Worm (Caenorhabditis elegans) whole organism, L4 larva: Measurements from ENCODE around the gene ZK1320.3.
A peak's percentile ranks its signal among the peaks of the same experiment; 100 is the strongest.

Source experiments
- F49E8.2 ChIP-seq: sonication (generic microtip); optimal IDR thresholded peaks from 2 replicates; lab custom pipeline; 2016; ENCODE audit warnings: missing compliant biosample characterization, mild to moderate bottlenecking, missing genetic modification characterization, borderline replicate concordance
- T26A8.4 ChIP-seq: fragments of 200-800 bp; sonication (Bioruptor generic); IDR thresholded peaks from 2 replicates; pipeline ENCODE4 v1.3.6; 2022; ENCODE audit warnings: missing genetic modification characterization, missing compliant biosample characterization
- Y48G9A.11 ChIP-seq: fragments of 200-800 bp; sonication (Bioruptor generic); IDR thresholded peaks from 2 replicates; pipeline ENCODE4 v1.3.6; 2022; ENCODE audit warnings: missing genetic modification reagents, missing genetic modification characterization, missing compliant biosample characterization
- Y5F2A.4 ChIP-seq: fragments of 200-800 bp; sonication (Bioruptor generic); optimal IDR thresholded peaks from 2 replicates; lab custom pipeline; 2018; ENCODE audit warnings: mild to moderate bottlenecking, missing genetic modification characterization, missing compliant biosample characterization
- Y75B8A.6 ChIP-seq: fragments of 200-800 bp; sonication (Bioruptor generic); IDR thresholded peaks from 2 replicates; pipeline ENCODE4 v1.3.6; 2022; ENCODE audit warnings: missing genetic modification reagents, missing genetic modification characterization, missing compliant biosample characterization
- ZK546.5 ChIP-seq, 2 experiments: sonication (generic microtip); optimal IDR thresholded peaks; 2 replicates each; lab custom pipeline; 2017; ENCODE audit warnings: missing biosample characterization in 2 of 2, missing genetic modification characterization in 2 of 2
- arid-1 ChIP-seq: fragments of 200-800 bp; sonication (Bioruptor generic); conservative IDR thresholded peaks from 2 replicates; pipeline ENCODE4 v1.3.6; 2022; ENCODE audit warnings: missing genetic modification reagents, missing genetic modification characterization, missing compliant biosample characterization
- ceh-28 ChIP-seq: fragments of 150-350 bp; optimal IDR thresholded peaks from 2 replicates; lab custom pipeline; 2014; ENCODE audit warnings: missing biosample characterization, missing genetic modification reagents, missing genetic modification characterization
- ceh-62 ChIP-seq: sonication (generic microtip); optimal IDR thresholded peaks from 2 replicates; lab custom pipeline; 2017; ENCODE audit warnings: missing biosample characterization, missing genetic modification characterization
- cey-2 ChIP-seq: sonication (generic microtip); optimal IDR thresholded peaks from 3 replicates; lab custom pipeline; 2017; ENCODE audit warnings: missing genetic modification characterization, mild to moderate bottlenecking, missing compliant biosample characterization, antibody characterized with exemption, borderline replicate concordance; ENCODE audit not compliant: insufficient read depth
- ctbp-1 ChIP-seq: fragments of 200-800 bp; sonication (Bioruptor generic); IDR thresholded peaks from 2 replicates; pipeline ENCODE4 v1.3.6; 2022; ENCODE audit warnings: missing genetic modification reagents, missing genetic modification characterization, missing compliant biosample characterization
- daf-12 ChIP-seq: fragments of 150-350 bp; optimal IDR thresholded peaks from 2 replicates; lab custom pipeline; 2014; ENCODE audit warnings: missing biosample characterization, missing genetic modification reagents, missing genetic modification characterization
- daf-8 ChIP-seq: fragments of 200-800 bp; sonication (Bioruptor generic); IDR thresholded peaks from 2 replicates; pipeline ENCODE4 v1.3.6; 2022; ENCODE audit warnings: missing genetic modification characterization, missing compliant biosample characterization
- dmd-9 ChIP-seq: fragments of 200-800 bp; sonication (Bioruptor generic); IDR thresholded peaks from 2 replicates; pipeline ENCODE4 v1.3.6; 2022; ENCODE audit warnings: missing genetic modification reagents, missing genetic modification characterization, missing compliant biosample characterization
- duxl-1 ChIP-seq: sonication (generic microtip); optimal IDR thresholded peaks from 2 replicates; lab custom pipeline; 2016; ENCODE audit warnings: mild to moderate bottlenecking, missing genetic modification characterization, moderate library complexity, missing compliant biosample characterization; ENCODE audit not compliant: poor library complexity
- egl-27 ChIP-seq: sonication (generic microtip); optimal IDR thresholded peaks from 3 replicates; lab custom pipeline; 2017; ENCODE audit warnings: missing biosample characterization, missing genetic modification reagents, missing genetic modification characterization
- egl-43 ChIP-seq: fragments of 200-800 bp; sonication (Bioruptor generic); IDR thresholded peaks from 2 replicates; pipeline ENCODE4 v1.3.6; 2022; ENCODE audit warnings: missing genetic modification reagents, missing genetic modification characterization, missing compliant biosample characterization
- hmg-1.1 ChIP-seq: fragments of 200-800 bp; sonication (Bioruptor generic); IDR thresholded peaks from 2 replicates; pipeline ENCODE4 v1.3.6; 2022; ENCODE audit warnings: missing genetic modification reagents, missing genetic modification characterization, missing compliant biosample characterization
- jun-1 ChIP-seq: fragments of 150-350 bp; optimal IDR thresholded peaks from 2 replicates; lab custom pipeline; 2014; ENCODE audit warnings: missing biosample characterization, missing genetic modification reagents, missing genetic modification characterization
- lim-7 ChIP-seq: fragments of 200-800 bp; sonication (Bioruptor generic); IDR thresholded peaks from 2 replicates; pipeline ENCODE4 v1.3.6; 2022; ENCODE audit warnings: missing genetic modification characterization, missing compliant biosample characterization
- lin-13 ChIP-seq: fragments of 150-350 bp; optimal IDR thresholded peaks from 2 replicates; lab custom pipeline; 2014; ENCODE audit warnings: missing biosample characterization, missing genetic modification reagents, missing genetic modification characterization
- lin-15B ChIP-seq: fragments of 150-350 bp; sonication (generic microtip); optimal IDR thresholded peaks from 3 replicates; lab custom pipeline; 2014; ENCODE audit warnings: missing biosample characterization, missing genetic modification characterization
- lin-29 ChIP-seq: fragments of 200-800 bp; sonication (Bioruptor generic); IDR thresholded peaks from 2 replicates; pipeline ENCODE4 v1.3.6; 2022; ENCODE audit warnings: missing genetic modification reagents, missing genetic modification characterization, missing compliant biosample characterization
- lin-39 ChIP-seq: fragments of 150-350 bp; optimal IDR thresholded peaks from 2 replicates; lab custom pipeline; 2014; ENCODE audit warnings: missing biosample characterization, missing genetic modification reagents, missing genetic modification characterization
- lir-3 ChIP-seq: sonication (generic microtip); optimal IDR thresholded peaks from 2 replicates; lab custom pipeline; 2016; ENCODE audit warnings: mild to moderate bottlenecking, missing genetic modification characterization, missing compliant biosample characterization
- lsy-2 ChIP-seq, 2 experiments: fragments of 150-350 bp in 1 of 2; sonication (generic microtip) in 1 of 2; optimal IDR thresholded peaks; 2 replicates each; lab custom pipeline; 2014 to 2017; ENCODE audit warnings: missing biosample characterization in 2 of 2, missing genetic modification characterization in 2 of 2
- madf-5 ChIP-seq, 2 experiments: fragments of 200-800 bp; sonication (Bioruptor generic); IDR thresholded peaks; 2 replicates each; pipeline ENCODE4 v1.3.6; 2022; ENCODE audit warnings: missing compliant biosample characterization in 2 of 2, missing genetic modification characterization in 2 of 2
- mdt-29 ChIP-seq: fragments of 200-800 bp; sonication (Bioruptor generic); IDR thresholded peaks from 2 replicates; pipeline ENCODE4 v1.3.6; 2022; ENCODE audit warnings: missing genetic modification reagents, missing genetic modification characterization, missing compliant biosample characterization
- mes-2 ChIP-seq: sonication (generic microtip); optimal IDR thresholded peaks from 2 replicates; lab custom pipeline; 2016; ENCODE audit warnings: missing genotype, mild to moderate bottlenecking, missing genetic modification characterization, missing compliant biosample characterization; ENCODE audit not compliant: poor library complexity, severe bottlenecking
- mxl-3 ChIP-seq: fragments of 200-800 bp; sonication (Bioruptor generic); optimal IDR thresholded peaks from 2 replicates; lab custom pipeline; 2018; ENCODE audit warnings: mild to moderate bottlenecking, missing genetic modification characterization, missing compliant biosample characterization
- nhr-102 ChIP-seq: sonication (generic microtip); optimal IDR thresholded peaks from 2 replicates; lab custom pipeline; 2016; ENCODE audit warnings: mild to moderate bottlenecking, missing genetic modification characterization, moderate library complexity, missing compliant biosample characterization
- nhr-111 ChIP-seq: fragments of 200-800 bp; sonication (Bioruptor generic); optimal IDR thresholded peaks from 2 replicates; lab custom pipeline; 2018; ENCODE audit warnings: mild to moderate bottlenecking, missing genetic modification characterization, missing compliant biosample characterization
- nhr-237 ChIP-seq: sonication (generic microtip); optimal IDR thresholded peaks from 2 replicates; lab custom pipeline; 2017; ENCODE audit warnings: missing biosample characterization, missing genetic modification characterization
- nhr-25 ChIP-seq: sonication (generic microtip); optimal IDR thresholded peaks from 2 replicates; lab custom pipeline; 2017; ENCODE audit warnings: missing genetic modification characterization, mild to moderate bottlenecking, missing compliant biosample characterization, antibody characterized with exemption, moderate library complexity, borderline replicate concordance; ENCODE audit not compliant: insufficient read depth
- pha-4 ChIP-seq, 2 experiments: fragments of 150-350 bp in 1 of 2; fragments of 200-800 bp in 1 of 2; sonication (Bioruptor generic) in 1 of 2; IDR thresholded peaks in 1 of 2; optimal IDR thresholded peaks in 1 of 2; 2 replicates each; pipeline versions ENCODE4 v1.3.6 to Lab custom; 2014 to 2022; ENCODE audit warnings: missing genetic modification characterization in 2 of 2, missing genetic modification reagents in 2 of 2, missing biosample characterization in 1 of 2, missing compliant biosample characterization in 1 of 2
- rbr-2 ChIP-seq: sonication (generic microtip); optimal IDR thresholded peaks from 2 replicates; lab custom pipeline; 2016; ENCODE audit warnings: missing genotype, missing genetic modification characterization, missing compliant biosample characterization
- set-16 ChIP-seq: fragments of 200-800 bp; sonication (Bioruptor generic); IDR thresholded peaks from 2 replicates; pipeline ENCODE4 v1.3.6; 2022; ENCODE audit warnings: missing genetic modification reagents, missing genetic modification characterization, missing compliant biosample characterization
- spr-1 ChIP-seq: sonication (generic microtip); optimal IDR thresholded peaks from 2 replicates; lab custom pipeline; 2016; ENCODE audit warnings: mild to moderate bottlenecking, missing genetic modification characterization, missing compliant biosample characterization
- spr-3 ChIP-seq: fragments of 200-800 bp; sonication (Bioruptor generic); optimal IDR thresholded peaks from 2 replicates; lab custom pipeline; 2018; ENCODE audit warnings: mild to moderate bottlenecking, missing genetic modification characterization, missing compliant biosample characterization
- tra-1 ChIP-seq: fragments of 200-800 bp; sonication (Bioruptor generic); IDR thresholded peaks from 2 replicates; pipeline ENCODE4 v1.3.6; 2022; ENCODE audit warnings: missing genetic modification reagents, missing genetic modification characterization, missing compliant biosample characterization
- unc-130 ChIP-seq: sonication (generic microtip); optimal IDR thresholded peaks from 2 replicates; lab custom pipeline; 2016; ENCODE audit warnings: missing genetic modification reagents, missing genetic modification characterization, missing compliant biosample characterization
- unc-62 ChIP-seq, 3 experiments: fragments of 150-350 bp in 1 of 3; sonication (generic microtip); optimal IDR thresholded peaks in 2 of 3; peaks in 1 of 3; 1 replicate in 1 of 3; 2 replicates in 2 of 3; lab custom pipeline; 2014 to 2017; ENCODE audit warnings: missing biosample characterization in 3 of 3, missing genetic modification characterization in 3 of 3, missing genetic modification reagents in 3 of 3, missing genotype in 1 of 3
- vab-7 ChIP-seq: fragments of 200-800 bp; sonication (Bioruptor generic); IDR thresholded peaks from 2 replicates; pipeline ENCODE4 v1.3.6; 2022; ENCODE audit warnings: missing genetic modification reagents, missing genetic modification characterization, missing compliant biosample characterization
- zfp-3 ChIP-seq: fragments of 200-800 bp; sonication (Bioruptor generic); conservative IDR thresholded peaks from 2 replicates; pipeline ENCODE4 v1.3.6; 2022; ENCODE audit warnings: missing genetic modification reagents, missing genetic modification characterization, missing compliant biosample characterization
- zip-2 ChIP-seq: fragments of 150-350 bp; optimal IDR thresholded peaks from 2 replicates; lab custom pipeline; 2014; ENCODE audit warnings: missing biosample characterization, missing genetic modification characterization
- ztf-7 ChIP-seq: fragments of 150-350 bp; optimal IDR thresholded peaks from 2 replicates; lab custom pipeline; 2014; ENCODE audit warnings: missing biosample characterization, missing genetic modification characterization

Gene ZK1320.3

DNA sequence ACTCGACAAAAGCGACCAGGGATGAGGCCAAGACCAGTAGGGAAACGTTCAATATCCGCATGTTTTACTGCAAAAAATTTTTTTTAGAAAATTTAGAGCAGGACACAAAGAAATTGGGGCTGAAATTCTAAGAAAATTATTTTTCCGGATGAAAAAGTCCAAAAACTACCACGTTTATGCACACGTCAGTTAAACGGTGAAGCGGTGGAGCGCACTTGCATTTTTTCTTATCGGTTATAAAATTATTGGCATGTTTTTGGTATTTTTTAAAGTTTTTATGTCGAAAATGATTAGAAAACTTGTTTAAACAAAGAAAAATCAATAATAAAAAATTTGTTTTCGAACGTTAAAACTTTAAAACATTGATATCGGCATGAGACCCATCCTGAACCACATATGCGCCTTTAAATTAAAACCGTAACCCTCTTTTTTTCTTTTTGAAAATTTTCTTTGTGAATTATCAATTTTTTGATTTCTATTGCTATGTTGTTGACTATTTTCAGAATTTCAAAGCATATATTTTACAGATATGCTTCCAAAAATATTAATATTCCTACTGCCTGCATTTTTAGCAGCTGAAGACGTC, 36.0 kb downstream of the ZK1320.3 start, which contains the start of the genes dnj-20 and ZK1307.8 (continued):
- TF ChIP-seq spr-1 (tag; lab: Kevin White, UChicago) (no peak), F49E8.2 (no peak), dmd-9 (no peak), hmg-1.1 (GFP tag; lab: Robert Waterston, UW) (no peak)

DNA sequence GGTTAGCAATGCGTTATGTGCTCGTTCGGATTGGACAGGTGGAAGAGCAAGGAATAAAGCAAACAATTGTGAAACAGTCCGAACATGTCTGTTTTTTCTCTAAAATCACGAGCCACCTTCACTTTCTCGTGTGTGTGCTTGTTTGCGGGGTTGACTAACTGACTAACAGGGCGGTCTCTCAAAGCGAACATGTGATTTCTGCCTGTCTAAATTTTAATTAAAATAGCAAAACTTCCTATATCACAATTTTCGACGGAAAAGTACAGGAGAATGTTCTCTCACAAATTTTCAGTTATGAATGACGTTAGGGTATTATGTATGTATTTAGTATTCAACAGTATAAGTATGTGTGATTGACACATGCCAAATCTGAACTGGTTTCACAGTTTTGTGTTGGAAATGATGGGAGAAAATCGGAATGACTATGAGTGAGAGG, 38.3 kb downstream of the ZK1320.3 start:
- no peak for TF ChIP-seq zip-2 (tag; lab: Kevin White, UChicago)
- TF ChIP-seq tra-1 (GFP tag; lab: Robert Waterston, UW), result peak; percentile 52
- TF ChIP-seq arid-1 (GFP tag; lab: Robert Waterston, UW), result no peak
- TF ChIP-seq lsy-2 (tag; optimal IDR thresholded peaks at IDR 0.05; lab: Kevin White, UChicago), result no peak
- no peak for TF ChIP-seq egl-27 (tag; lab: Kevin White, UChicago)
- TF ChIP-seq mes-2 (tag; lab: Kevin White, UChicago), result peak; percentile 12
- no peak for TF ChIP-seq mdt-29 (GFP tag; lab: Robert Waterston, UW)
- no peak for TF ChIP-seq egl-43
- TF ChIP-seq lin-15B (tag; lab: Kevin White, UChicago), result no peak
- TF ChIP-seq Y75B8A.6 (GFP tag; lab: Robert Waterston, UW), result no peak
- no peak for TF ChIP-seq lir-3 (tag; lab: Kevin White, UChicago)
- no peak for TF ChIP-seq ceh-62
- TF ChIP-seq zfp-3 (GFP tag; lab: Robert Waterston, UW), result no peak
- TF ChIP-seq duxl-1 (tag; lab: Kevin White, UChicago), result no peak
- TF ChIP-seq T26A8.4 (GFP tag; lab: Robert Waterston, UW), result no peak
- TF ChIP-seq mxl-3 (GFP tag; lab: Kevin White, UChicago), result no peak
- TF ChIP-seq nhr-25 (tag; lab: Kevin White, UChicago), result no peak
- no peak for TF ChIP-seq Y48G9A.11 (GFP tag; lab: Robert Waterston, UW)
- TF ChIP-seq lin-13, result no peak
- no peak for TF ChIP-seq ZK546.5 (tag; optimal IDR thresholded peaks at IDR 0.05; lab: Kevin White, UChicago)
- TF ChIP-seq lin-29 (GFP tag; lab: Robert Waterston, UW), result no peak
- TF ChIP-seq lim-7 (GFP tag; lab: Robert Waterston, UW), result no peak
- no peak for TF ChIP-seq madf-5 (GFP tag; IDR thresholded peaks at IDR 0.05; lab: Robert Waterston, UW)
- TF ChIP-seq nhr-111, result no peak
- TF ChIP-seq jun-1 (tag; lab: Kevin White, UChicago), result no peak
- no peak for TF ChIP-seq rbr-2 (tag; lab: Kevin White, UChicago)
- TF ChIP-seq unc-130 (GFP tag; lab: Kevin White, UChicago), result no peak
- TF ChIP-seq daf-12 (tag; lab: Kevin White, UChicago), result no peak
- peak; percentile 17; the same call in 1 of the 2 replicates for TF ChIP-seq pha-4 (GFP tag; IDR thresholded peaks at IDR 0.05; lab: Robert Waterston, UW)
- peak; percentile 59 for TF ChIP-seq pha-4 (tag; optimal IDR thresholded peaks at IDR 0.05; lab: Kevin White, UChicago)
- no peak for TF ChIP-seq Y5F2A.4 (GFP tag; lab: Kevin White, UChicago)
- no peak for TF ChIP-seq dmd-9
- no peak for TF ChIP-seq ctbp-1 (GFP tag; lab: Robert Waterston, UW)
- no peak for TF ChIP-seq spr-1 (tag; lab: Kevin White, UChicago)
- TF ChIP-seq lin-39, result no peak
- no peak for TF ChIP-seq nhr-237 (tag; lab: Kevin White, UChicago)
- no peak for TF ChIP-seq F49E8.2
- no peak for TF ChIP-seq cey-2 (tag; lab: Kevin White, UChicago)
- no peak for TF ChIP-seq set-16
- TF ChIP-seq vab-7 (GFP tag; lab: Robert Waterston, UW), result no peak
- TF ChIP-seq nhr-102 (tag; lab: Kevin White, UChicago), result peak; percentile 1
- TF ChIP-seq ztf-7, result no peak
- TF ChIP-seq unc-62 (GFP tag; optimal IDR thresholded peaks at IDR 0.05 in 1 of 2; lab: Kevin White, UChicago), result peak in 1 of 2 experiments; percentile 61
- no peak for TF ChIP-seq unc-62 (tag; optimal IDR thresholded peaks at IDR 0.05; lab: Kevin White, UChicago)
- TF ChIP-seq ceh-28 (tag; lab: Kevin White, UChicago), result no peak
- TF ChIP-seq daf-8 (GFP tag; lab: Robert Waterston, UW), result no peak
- no peak for TF ChIP-seq spr-3
